Worm (Caenorhabditis elegans): ENCODE measurements around the gene hlh-11.

Gene hlh-11

DNA sequence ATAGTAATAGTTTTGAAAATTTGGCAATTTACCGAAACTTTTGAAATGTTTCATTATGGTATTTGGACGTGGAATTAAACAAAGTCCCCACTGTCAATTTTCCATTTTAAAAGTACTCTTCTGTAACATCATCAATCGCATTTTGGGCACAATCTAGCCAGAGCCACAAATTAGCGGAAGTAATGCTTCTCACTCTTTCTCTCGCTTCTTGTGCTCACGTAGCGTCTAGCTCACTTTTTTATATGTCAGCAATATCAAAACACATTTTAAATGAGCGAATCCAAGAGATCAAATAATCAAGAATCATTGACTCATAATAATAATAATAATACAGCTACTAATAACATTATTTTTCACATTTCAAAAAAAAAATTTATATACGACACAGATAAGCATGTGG lies 44.4 kb downstream of the hlh-11 start:
- TF ChIP-seq T26A8.4 (GFP tag; IDR thresholded peaks at IDR 0.05) = no peak

DNA sequence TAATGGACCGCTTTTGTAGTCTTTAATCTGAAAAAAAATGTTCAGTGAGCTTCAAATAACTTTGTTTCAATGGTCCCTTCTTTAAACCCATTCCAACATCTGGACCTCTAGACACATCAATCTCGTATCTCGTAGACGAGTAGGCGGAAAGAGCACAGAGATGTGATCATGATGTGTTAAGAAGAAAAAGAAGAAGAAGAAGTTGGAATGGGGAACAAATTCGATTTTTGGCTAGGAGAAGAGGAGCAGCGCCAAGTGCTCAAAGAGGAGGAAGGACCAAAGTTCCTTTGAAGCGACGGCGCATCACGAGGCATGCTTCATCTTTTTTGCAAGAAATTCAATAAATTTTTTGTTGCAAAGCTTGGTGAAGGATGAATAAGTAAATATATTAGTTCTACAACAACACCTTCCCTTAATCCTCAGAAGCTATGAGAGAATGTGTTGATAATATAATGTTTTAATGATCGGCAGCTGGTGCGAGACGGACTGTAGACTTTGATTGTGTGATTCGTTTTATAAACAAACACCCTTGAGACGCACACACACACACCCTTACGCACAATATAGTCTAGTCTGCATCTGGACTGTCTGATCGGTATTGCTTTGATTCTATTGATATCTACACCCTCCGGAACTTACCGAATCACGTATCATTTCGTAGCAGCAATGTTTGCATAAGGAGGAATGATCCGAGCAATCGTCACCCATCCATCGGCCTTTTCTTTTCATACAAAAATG lies 45.1 kb downstream of the hlh-11 start:
- no peak for TF ChIP-seq mes-2 (tag; optimal IDR thresholded peaks at IDR 0.05; ENCODE audit: poor library complexity, severe bottlenecking)
- no peak for TF ChIP-seq zip-11 (GFP tag; IDR thresholded peaks at IDR 0.05)
- peak; percentile 40 for TF ChIP-seq hlh-11 (tag; optimal IDR thresholded peaks at IDR 0.05)
- TF ChIP-seq aha-1 (tag) = peak; percentile 54
- peak in 1 of 2 experiments; percentile 49 for TF ChIP-seq lsy-2 (tag; optimal IDR thresholded peaks at IDR 0.05)
- TF ChIP-seq ctbp-1 (GFP tag; IDR thresholded peaks at IDR 0.05) = peak; percentile 86
- TF ChIP-seq ces-1 (GFP tag; optimal IDR thresholded peaks at IDR 0.05) = peak; percentile 66
- TF ChIP-seq hlh-30 (tag; optimal IDR thresholded peaks at IDR 0.05; ENCODE audit: insufficient read depth) = peak; percentile 39
- TF ChIP-seq mdl-1 (tag; optimal IDR thresholded peaks at IDR 0.05) = no peak
- TF ChIP-seq ceh-20 (GFP tag; IDR thresholded peaks at IDR 0.05) = 0 out of 2 replicates have a peak, but pooled peaks have one; percentile 31
- TF ChIP-seq hmg-1.1 (GFP tag; IDR thresholded peaks at IDR 0.05) = peak; percentile 19; the same call in 1 of the 2 replicates
- TF ChIP-seq arid-1 (GFP tag; conservative IDR thresholded peaks at IDR 0.05) = no peak
- TF ChIP-seq fkh-10 (GFP tag; optimal IDR thresholded peaks at IDR 0.05) = peak; percentile 73
- peak; percentile 15 for TF ChIP-seq gei-8 (GFP tag; optimal IDR thresholded peaks at IDR 0.05)
- no peak for TF ChIP-seq saeg-2 (GFP tag; IDR thresholded peaks at IDR 0.05)
- no peak for TF ChIP-seq lin-29 (GFP tag; IDR thresholded peaks at IDR 0.05)
- TF ChIP-seq snpc-1.2 (GFP tag; IDR thresholded peaks at IDR 0.05) = no peak
- no peak for TF ChIP-seq zfp-2 (tag; optimal IDR thresholded peaks at IDR 0.05)
- TF ChIP-seq mep-1 (tag; optimal IDR thresholded peaks at IDR 0.05) = peak; percentile 12
- no peak for TF ChIP-seq lir-3 (tag; optimal IDR thresholded peaks at IDR 0.05)

DNA sequence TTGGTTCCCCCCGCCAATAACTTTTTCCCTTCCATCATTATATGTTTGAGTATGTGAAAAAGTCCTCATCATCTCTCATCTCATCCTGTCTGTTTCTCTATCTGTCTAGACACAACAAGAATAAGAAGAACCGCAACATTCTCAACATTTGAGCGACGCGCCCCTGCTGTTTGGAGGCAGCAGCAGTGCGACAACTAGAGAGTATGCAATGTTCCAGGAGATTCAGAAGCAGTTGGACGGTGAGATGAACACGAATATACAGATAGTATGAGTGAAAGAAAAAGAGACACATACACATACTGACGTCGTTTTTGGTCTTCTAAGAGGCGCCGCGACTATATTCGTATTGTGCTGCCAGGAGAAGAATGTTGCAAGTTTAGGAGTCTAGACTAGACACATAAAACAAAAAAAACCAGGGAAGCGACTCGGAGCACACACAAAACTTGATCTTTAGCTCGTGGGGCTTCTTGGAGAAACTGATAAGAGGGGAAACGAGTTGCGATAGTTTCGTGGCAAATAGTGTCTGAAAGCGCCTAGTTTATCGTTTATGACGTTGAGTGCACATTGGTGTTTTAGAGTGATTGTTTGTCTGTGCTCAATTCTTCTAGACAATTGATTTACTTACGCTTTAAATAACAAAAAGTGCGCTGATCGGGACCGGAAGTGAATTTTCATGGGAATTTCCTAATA lies 46.1 kb downstream of the hlh-11 start:
- TF ChIP-seq saeg-2 (GFP tag; IDR thresholded peaks at IDR 0.05) = no peak
- TF ChIP-seq fkh-10 (GFP tag; optimal IDR thresholded peaks at IDR 0.05) = peak; percentile 68
- TF ChIP-seq lsy-2 (tag; optimal IDR thresholded peaks at IDR 0.05) = peak in 1 of 2 experiments; percentile 17
- TF ChIP-seq aha-1 (tag) = peak; percentile 94
- TF ChIP-seq lin-1 (GFP tag; IDR thresholded peaks at IDR 0.05) = 0 out of 2 replicates have a peak, but pooled peaks have one; percentile 24
- TF ChIP-seq nhr-28 (tag; optimal IDR thresholded peaks at IDR 0.05) = peak; percentile 46
- TF ChIP-seq hmg-1.1 (GFP tag; IDR thresholded peaks at IDR 0.05) = peak; percentile 59; the same call in 1 of the 2 replicates
- peak; percentile 17 for TF ChIP-seq hlh-30 (tag; optimal IDR thresholded peaks at IDR 0.05; ENCODE audit: insufficient read depth)
- TF ChIP-seq dve-1 (tag; optimal IDR thresholded peaks at IDR 0.05; ENCODE audit: insufficient read depth) = peak; percentile 56
- peak in 1 of 2 experiments; percentile 98 for TF ChIP-seq unc-62 (GFP tag; optimal IDR thresholded peaks at IDR 0.05 in 1 of 2)
- TF ChIP-seq unc-62 (tag; optimal IDR thresholded peaks at IDR 0.05) = no peak
- peak; percentile 31 for TF ChIP-seq F37D6.2 (tag; optimal IDR thresholded peaks at IDR 0.05)
- peak; percentile 55; the same call in 1 of the 2 replicates for TF ChIP-seq pha-4 (GFP tag; IDR thresholded peaks at IDR 0.05)
- TF ChIP-seq pha-4 (tag; optimal IDR thresholded peaks at IDR 0.05) = no peak
- TF ChIP-seq lim-7 (GFP tag; IDR thresholded peaks at IDR 0.05) = no peak
- TF ChIP-seq hlh-11 (tag; optimal IDR thresholded peaks at IDR 0.05) = peak; percentile 45
- TF ChIP-seq mxl-3 (GFP tag; optimal IDR thresholded peaks at IDR 0.05) = peak; percentile 49
- TF ChIP-seq daf-16 (GFP tag; optimal IDR thresholded peaks at IDR 0.05) = no peak
- peak; percentile 66 for TF ChIP-seq daf-16 (tag; optimal IDR thresholded peaks at IDR 0.05)
- TF ChIP-seq zag-1 (tag; optimal IDR thresholded peaks at IDR 0.05) = no peak
- peak; percentile 88 for TF ChIP-seq dmd-6 (GFP tag; IDR thresholded peaks at IDR 0.05)
- 0 out of 2 replicates have a peak, but pooled peaks have one; percentile 34 for TF ChIP-seq arid-1 (GFP tag; conservative IDR thresholded peaks at IDR 0.05)
- 0 out of 2 replicates have a peak, but pooled peaks have one; percentile 21 for TF ChIP-seq ctbp-1 (GFP tag; IDR thresholded peaks at IDR 0.05)
- TF ChIP-seq hif-1 (tag; optimal IDR thresholded peaks at IDR 0.05) = peak in 1 of 2 experiments; percentile 23
- peak; percentile 18 for TF ChIP-seq rbr-2 (tag; optimal IDR thresholded peaks at IDR 0.05)
- no peak for TF ChIP-seq ceh-32 (tag; optimal IDR thresholded peaks at IDR 0.05; ENCODE audit: poor library complexity)
- 0 out of 2 replicates have a peak, but pooled peaks have one; percentile 5 for TF ChIP-seq D1046.2 (GFP tag; IDR thresholded peaks at IDR 0.05)
- no peak for TF ChIP-seq snpc-4 (tag; optimal IDR thresholded peaks at IDR 0.05)
- TF ChIP-seq pqm-1 (tag; optimal IDR thresholded peaks at IDR 0.05) = peak; percentile 56
- TF ChIP-seq php-3 (GFP tag; IDR thresholded peaks at IDR 0.05) = peak; percentile 61
- peak; percentile 26 for TF ChIP-seq gei-8 (GFP tag; optimal IDR thresholded peaks at IDR 0.05)
- TF ChIP-seq egl-27 (tag; optimal IDR thresholded peaks at IDR 0.05) = no peak

Data from whole organism, L4 larva.